Fruit fly (Drosophila melanogaster): ENCODE results near the gene RpS27A.
A peak's percentile ranks its signal among the peaks of the same experiment; 100 is the strongest.

Gene RpS27A

DNA sequence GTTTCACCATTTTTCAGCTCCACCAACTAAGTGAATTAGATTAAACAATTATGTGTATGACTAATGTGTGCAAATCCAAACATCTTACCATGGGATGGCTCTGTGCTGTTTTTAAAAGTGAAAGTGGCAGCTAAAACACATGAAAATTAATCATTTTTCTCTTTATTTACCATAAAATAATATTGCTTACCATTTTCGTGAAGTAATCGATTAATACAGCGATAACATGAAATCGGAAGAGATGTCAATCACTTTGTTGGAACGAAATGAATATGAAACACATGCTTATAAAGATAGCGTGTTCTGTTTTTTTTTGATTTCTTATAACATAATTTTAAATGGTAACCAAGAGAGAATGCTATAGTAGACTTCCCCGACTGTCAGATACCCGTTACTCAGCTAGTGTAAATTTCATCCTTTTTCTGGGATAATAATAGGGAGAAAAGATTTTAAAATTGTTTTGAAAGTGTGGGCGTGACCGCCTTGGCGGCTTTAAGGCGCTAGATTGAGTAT lies 4.3 kb upstream of the RpS27A start:
- TF ChIP-seq Hr51 (GFP tag; optimal IDR thresholded peaks at IDR 0.05) (no peak), CG31441 (GFP tag; IDR thresholded peaks at IDR 0.05) (no peak), CG8924 (tag; optimal IDR thresholded peaks at IDR 0.05) (peak; percentile 79), CG10366 (GFP tag; IDR thresholded peaks at IDR 0.05) (no peak), CG30020 (tag; optimal IDR thresholded peaks at IDR 0.05) (peak; percentile 95), CG3995 (GFP tag; optimal IDR thresholded peaks at IDR 0.05) (peak; percentile 60), MESR4 (GFP tag; optimal IDR thresholded peaks at IDR 0.05) (peak; percentile 54), knrl (GFP tag; IDR thresholded peaks at IDR 0.05; ENCODE audit: partially characterized antibody) (no peak), CG2678 (tag; optimal IDR thresholded peaks at IDR 0.05) (no peak), CG16813 (GFP tag; IDR thresholded peaks at IDR 0.05; ENCODE audit: partially characterized antibody) (peak; percentile 45; the same call in 1 of the 3 replicates), amos (GFP tag; IDR thresholded peaks at IDR 0.05; ENCODE audit: partially characterized antibody) (peak; percentile 21; the same call in 1 of the 2 replicates), CG11695 (GFP tag; IDR thresholded peaks at IDR 0.05) (no peak; the same call in 2 of the 3 replicates), BEAF-32 (GFP tag; optimal IDR thresholded peaks at IDR 0.05) (peak; percentile 57), trem (tag; optimal IDR thresholded peaks at IDR 0.05) (peak; percentile 18), Sry-δ (GFP tag; optimal IDR thresholded peaks at IDR 0.05) (peak; percentile 52), pb (GFP tag; optimal IDR thresholded peaks at IDR 0.05) (no peak), mam (GFP tag; optimal IDR thresholded peaks at IDR 0.05) (peak; percentile 25), kah (GFP tag; optimal IDR thresholded peaks at IDR 0.05) (no peak), HmgZ (tag; optimal IDR thresholded peaks at IDR 0.05) (peak; percentile 3), CG10209 (GFP tag; optimal IDR thresholded peaks at IDR 0.05) (no peak), NK7.1 (GFP tag; optimal IDR thresholded peaks at IDR 0.05) (no peak), hbn (GFP tag; IDR thresholded peaks at IDR 0.05; ENCODE audit: partially characterized antibody) (no peak), CG6791 (GFP tag; IDR thresholded peaks at IDR 0.05; ENCODE audit: partially characterized antibody) (peak; percentile 32; the same call in 1 of the 3 replicates), shn (GFP tag; optimal IDR thresholded peaks at IDR 0.05) (no peak), ftz-f1 (GFP tag; optimal IDR thresholded peaks at IDR 0.05) (no peak), HLH4C (GFP tag; IDR thresholded peaks at IDR 0.05; ENCODE audit: partially characterized antibody) (peak; percentile 67), ara (GFP tag; IDR thresholded peaks at IDR 0.05) (no peak), Adf1 (GFP tag; IDR thresholded peaks at IDR 0.05) (no peak), eve (GFP tag; optimal IDR thresholded peaks at IDR 0.05) (peak in 1 of 2 experiments; percentile 61), Doc3 (GFP tag; IDR thresholded peaks at IDR 0.05; ENCODE audit: partially characterized antibody) (0 out of 3 replicates have a peak, but pooled peaks have one; percentile 38), CG34224 (GFP tag; IDR thresholded peaks at IDR 0.05; ENCODE audit: partially characterized antibody) (peak; percentile 44; the same call in 2 of the 3 replicates), Dfd (GFP tag; optimal IDR thresholded peaks at IDR 0.05) (no peak), CG3065 (GFP tag; optimal IDR thresholded peaks at IDR 0.05) (peak; percentile 95), ab (GFP tag; optimal IDR thresholded peaks at IDR 0.05) (no peak), CG6272 (GFP tag; IDR thresholded peaks at IDR 0.05) (no peak), CG13287 (GFP tag; IDR thresholded peaks at IDR 0.05; ENCODE audit: partially characterized antibody) (peak; percentile 62), CG6765 (GFP tag; optimal IDR thresholded peaks at IDR 0.05) (no peak), CG2712 (tag; optimal IDR thresholded peaks at IDR 0.05) (peak; percentile 16), CG11723 (GFP tag; optimal IDR thresholded peaks at IDR 0.05) (peak; percentile 49), pzg (GFP tag; optimal IDR thresholded peaks at IDR 0.05) (peak; percentile 33), chinmo (GFP tag; IDR thresholded peaks at IDR 0.05; ENCODE audit: partially characterized antibody) (no peak), Med (GFP tag) (peak; percentile 59), al (GFP tag; IDR thresholded peaks at IDR 0.05) (no peak), CG2202 (tag; optimal IDR thresholded peaks at IDR 0.05) (no peak), CG12236 (GFP tag; optimal IDR thresholded peaks at IDR 0.05) (no peak), Aef1 (GFP tag; IDR thresholded peaks at IDR 0.05) (no peak), Scr (GFP tag; IDR thresholded peaks at IDR 0.05; ENCODE audit: partially characterized antibody) (peak; percentile 63), onecut (GFP tag; IDR thresholded peaks at IDR 0.05) (no peak), ATbp (GFP tag; optimal IDR thresholded peaks at IDR 0.05) (no peak)
